Fruit fly (Drosophila melanogaster): ENCODE measurements around the gene CG32485.
A peak's percentile ranks its signal among the peaks of the same experiment; 100 is the strongest.

The CG32485 gene

dm6 chr3L:3052110-3052871 lies 2.2 kb downstream of the CG32485 start, which contains the start of gene CG1271 (continued):
- TF ChIP-seq ftz-f1 (GFP tag; optimal IDR thresholded peaks at IDR 0.05), result no peak
- TF ChIP-seq CG34376 (GFP tag; optimal IDR thresholded peaks at IDR 0.05), result peak; percentile 87
- no peak for TF ChIP-seq CG4707 (GFP tag; optimal IDR thresholded peaks at IDR 0.05)
- peak; percentile 21 for TF ChIP-seq schlank (tag; optimal IDR thresholded peaks at IDR 0.05)
- TF ChIP-seq CG12104 (GFP tag; optimal IDR thresholded peaks at IDR 0.05), result peak; percentile 54
- TF ChIP-seq CG12659 (GFP tag; optimal IDR thresholded peaks at IDR 0.05), result peak; percentile 56
- peak; percentile 3 for TF ChIP-seq CrebB (tag; optimal IDR thresholded peaks at IDR 0.05)
- no peak for TF ChIP-seq tio (GFP tag; optimal IDR thresholded peaks at IDR 0.05)
- no peak for TF ChIP-seq Mes4 (GFP tag; optimal IDR thresholded peaks at IDR 0.05)
- TF ChIP-seq eyg (GFP tag; optimal IDR thresholded peaks at IDR 0.05), result peak; percentile 25
- TF ChIP-seq CG17385 (GFP tag; optimal IDR thresholded peaks at IDR 0.05), result peak; percentile 36
- no peak for TF ChIP-seq CG3838 (GFP tag; optimal IDR thresholded peaks at IDR 0.05)
- TF ChIP-seq Oaz (GFP tag; IDR thresholded peaks at IDR 0.05), result no peak
- TF ChIP-seq CG2116 (GFP tag; optimal IDR thresholded peaks at IDR 0.05), result peak; percentile 92
- TF ChIP-seq CG3163 (GFP tag; optimal IDR thresholded peaks at IDR 0.05), result peak; percentile 52
- peak; percentile 56; the same call in 1 of the 3 replicates for TF ChIP-seq CG11456 (GFP tag; IDR thresholded peaks at IDR 0.05)
- peak; percentile 48 for TF ChIP-seq CG33557 (GFP tag; optimal IDR thresholded peaks at IDR 0.05)
- no peak for TF ChIP-seq ranshi (GFP tag; IDR thresholded peaks at IDR 0.05)
- no peak for TF ChIP-seq CG42726 (GFP tag; IDR thresholded peaks at IDR 0.05; ENCODE audit: partially characterized antibody)
- no peak for TF ChIP-seq jigr1 (GFP tag; IDR thresholded peaks at IDR 0.05)
- 0 out of 3 replicates have a peak, but pooled peaks have one; percentile 19 for TF ChIP-seq Optix (GFP tag; IDR thresholded peaks at IDR 0.05)
- no peak for TF ChIP-seq Doc2 (GFP tag; IDR thresholded peaks at IDR 0.05)
- TF ChIP-seq CG5953 (GFP tag; IDR thresholded peaks at IDR 0.05), result no peak
- no peak for TF ChIP-seq Dfd (GFP tag; optimal IDR thresholded peaks at IDR 0.05)
- peak; percentile 53; the same call in 1 of the 2 replicates for TF ChIP-seq CG14441 (GFP tag; IDR thresholded peaks at IDR 0.05)
- peak; percentile 65 for TF ChIP-seq CG13296 (GFP tag; optimal IDR thresholded peaks at IDR 0.05)
- peak; percentile 62 for TF ChIP-seq B-H2 (GFP tag; optimal IDR thresholded peaks at IDR 0.05)
- peak; percentile 92 for TF ChIP-seq Dp (GFP tag; optimal IDR thresholded peaks at IDR 0.05)
- TF ChIP-seq NC2β (GFP tag; optimal IDR thresholded peaks at IDR 0.05), result peak; percentile 27
- TF ChIP-seq CG17359 (tag; optimal IDR thresholded peaks at IDR 0.05), result peak; percentile 60
- TF ChIP-seq CG11696 (GFP tag; IDR thresholded peaks at IDR 0.05), result no peak
- TF ChIP-seq sug (tag; optimal IDR thresholded peaks at IDR 0.05), result peak; percentile 93
- TF ChIP-seq amos (GFP tag; IDR thresholded peaks at IDR 0.05; ENCODE audit: partially characterized antibody), result peak; percentile 16; the same call in 1 of the 2 replicates
- TF ChIP-seq CG4730 (GFP tag; IDR thresholded peaks at IDR 0.05), result peak; percentile 50; the same call in 1 of the 2 replicates
- peak; percentile 71 for TF ChIP-seq nau (GFP tag; optimal IDR thresholded peaks at IDR 0.05)
- TF ChIP-seq CG30403 (GFP tag; optimal IDR thresholded peaks at IDR 0.05), result peak; percentile 77
- peak; percentile 61 for TF ChIP-seq CG31441 (GFP tag; IDR thresholded peaks at IDR 0.05)
- peak; percentile 76 for TF ChIP-seq Rfx (GFP tag; IDR thresholded peaks at IDR 0.05)
- 0 out of 2 replicates have a peak, but pooled peaks have one; percentile 37 for TF ChIP-seq CG6272 (GFP tag; IDR thresholded peaks at IDR 0.05)
- TF ChIP-seq CG6689 (GFP tag; IDR thresholded peaks at IDR 0.05), result peak; percentile 17; the same call in 1 of the 2 replicates
- TF ChIP-seq CG4617 (GFP tag; optimal IDR thresholded peaks at IDR 0.05; ENCODE audit: borderline replicate concordance), result peak; percentile 58
- TF ChIP-seq Pdp1 (GFP tag; optimal IDR thresholded peaks at IDR 0.05), result peak; percentile 61 to 68
- peak; percentile 20 for TF ChIP-seq Fer2 (tag; optimal IDR thresholded peaks at IDR 0.05)
- peak; percentile 72 for TF ChIP-seq CG32532 (GFP tag; IDR thresholded peaks at IDR 0.05)
- no peak for TF ChIP-seq ro (GFP tag; IDR thresholded peaks at IDR 0.05)
- TF ChIP-seq Usf (GFP tag; optimal IDR thresholded peaks at IDR 0.05), result no peak
- TF ChIP-seq gfzf (GFP tag; optimal IDR thresholded peaks at IDR 0.05), result peak; percentile 59
- TF ChIP-seq Dref (GFP tag; IDR thresholded peaks at IDR 0.05), result 0 out of 2 replicates have a peak, but pooled peaks have one; percentile 16
- no peak for TF ChIP-seq Sox100B (GFP tag; optimal IDR thresholded peaks at IDR 0.05)

Measured in whole organism, embryonic.